Worm (Caenorhabditis elegans) whole organism, mixed stage, embryonic: Measurements from ENCODE around the gene cct-8.

Source experiments
- blmp-1 ChIP-seq: fragments of 150-350 bp; optimal IDR thresholded peaks from 2 replicates; lab custom pipeline; 2014; ENCODE audit warnings: missing biosample characterization, missing genetic modification characterization
- ces-1 ChIP-seq: fragments of 150-350 bp; optimal IDR thresholded peaks from 2 replicates; lab custom pipeline; 2014; ENCODE audit warnings: missing biosample characterization, missing genetic modification reagents, missing genetic modification characterization
- flh-1 ChIP-seq: fragments of 200-800 bp; sonication (Bioruptor generic); optimal IDR thresholded peaks from 2 replicates; lab custom pipeline; 2018; ENCODE audit warnings: mild to moderate bottlenecking, missing genetic modification characterization, moderate library complexity, missing compliant biosample characterization
- ham-2 ChIP-seq: fragments of 200-800 bp; sonication (Bioruptor generic); optimal IDR thresholded peaks from 2 replicates; lab custom pipeline; 2018; ENCODE audit warnings: mild to moderate bottlenecking, missing genetic modification characterization, missing compliant biosample characterization
- lin-13 ChIP-seq: fragments of 150-350 bp; optimal IDR thresholded peaks from 2 replicates; lab custom pipeline; 2014; ENCODE audit warnings: missing biosample characterization, missing genetic modification characterization
- lsy-2 ChIP-seq: fragments of 150-350 bp; optimal IDR thresholded peaks from 2 replicates; lab custom pipeline; 2014; ENCODE audit warnings: missing biosample characterization, missing genetic modification characterization
- mab-5 ChIP-seq: fragments of 150-350 bp; optimal IDR thresholded peaks from 2 replicates; lab custom pipeline; 2014; ENCODE audit warnings: missing biosample characterization, missing genetic modification characterization
- mep-1 ChIP-seq: fragments of 150-350 bp; optimal IDR thresholded peaks from 2 replicates; lab custom pipeline; 2017; ENCODE audit warnings: missing biosample characterization, missing genetic modification reagents, missing genetic modification characterization, inconsistent platforms
- nhr-12 ChIP-seq: fragments of 150-350 bp; optimal IDR thresholded peaks from 2 replicates; lab custom pipeline; 2014; ENCODE audit warnings: missing biosample characterization, missing genetic modification characterization
- nhr-237 ChIP-seq: fragments of 150-350 bp; optimal IDR thresholded peaks from 2 replicates; lab custom pipeline; 2014; ENCODE audit warnings: missing biosample characterization, missing genetic modification characterization
- nhr-28 ChIP-seq: fragments of 150-350 bp; optimal IDR thresholded peaks from 2 replicates; lab custom pipeline; 2014; ENCODE audit warnings: missing biosample characterization, missing genetic modification characterization
- snpc-4 ChIP-seq: fragments of 150-350 bp; optimal IDR thresholded peaks from 2 replicates; lab custom pipeline; 2014; ENCODE audit warnings: missing biosample characterization, missing genetic modification characterization

DNA sequence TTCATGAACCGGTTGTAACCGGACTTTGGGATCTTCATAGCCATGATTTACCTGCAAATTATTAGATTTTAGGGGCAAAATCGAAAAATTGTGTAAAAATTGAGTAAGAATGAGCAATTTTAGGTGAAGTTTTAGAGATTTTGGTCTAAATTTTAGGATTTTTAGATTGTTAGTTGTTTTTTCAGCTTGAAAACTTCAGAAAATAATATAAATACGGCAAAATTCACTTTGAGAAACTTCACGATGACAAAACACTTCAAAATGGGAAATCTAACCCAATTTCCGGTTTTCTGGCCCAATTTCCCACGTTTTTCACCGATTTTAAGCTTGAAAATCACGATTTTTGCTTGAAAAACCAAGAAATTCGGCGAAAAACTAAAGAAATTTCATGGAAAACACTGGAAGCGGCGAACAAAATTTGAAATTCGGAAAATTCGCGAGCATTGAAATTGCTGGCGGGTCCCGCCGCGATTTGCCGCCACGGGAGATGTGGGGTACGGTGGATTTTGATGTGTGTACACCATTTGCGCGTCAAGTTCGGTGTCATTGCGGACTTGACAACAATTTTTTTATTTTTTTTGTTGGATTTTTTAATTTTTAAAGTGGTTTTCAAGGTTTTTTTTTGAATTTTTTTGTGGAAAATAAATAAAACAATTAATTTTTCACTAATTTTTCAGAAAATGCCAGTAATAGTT, at the start of gene cct-8, which contains the start of gene Y55F3AR.2:
- TF ChIP-seq ham-2 (GFP tag; lab: Kevin White, UChicago) (peak; percentile 29), nhr-28 (no peak), flh-1 (GFP tag; lab: Kevin White, UChicago) (no peak), nhr-12 (no peak), ces-1 (GFP tag; lab: Kevin White, UChicago) (peak; percentile 81), snpc-4 (tag; lab: Kevin White, UChicago) (no peak), nhr-237 (peak; percentile 91), lin-13 (tag; lab: Kevin White, UChicago) (peak; percentile 90), lsy-2 (tag; lab: Kevin White, UChicago) (peak; percentile 100), mab-5 (tag; lab: Kevin White, UChicago) (no peak), mep-1 (tag; lab: Kevin White, UChicago) (peak; percentile 90), blmp-1 (tag; lab: Kevin White, UChicago) (no peak)
